Worm (Caenorhabditis elegans): ENCODE results near the gene slc-25A32.

DNA sequence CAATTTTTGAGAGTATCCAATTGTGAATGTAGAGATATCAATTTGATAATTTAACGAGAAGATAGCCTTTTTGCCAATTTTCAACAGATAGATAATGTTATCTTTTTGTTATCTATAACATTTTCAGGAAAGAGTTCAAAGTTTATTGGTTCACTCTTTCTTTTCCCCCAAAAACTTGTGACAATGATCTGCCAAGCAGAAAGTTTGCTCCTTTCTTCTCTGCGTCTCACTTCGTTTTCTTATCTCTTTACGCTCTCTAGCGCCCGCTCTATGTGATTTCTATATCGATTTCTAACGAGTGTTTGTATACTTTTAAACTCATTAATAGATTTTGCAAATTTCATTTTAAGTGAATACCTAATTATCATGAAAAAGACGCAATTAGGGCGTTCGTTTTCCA lies 49.6 kb upstream of the slc-25A32 start:
- TF ChIP-seq unc-62 (GFP tag; optimal IDR thresholded peaks at IDR 0.05) (no peak), R02D3.7 (tag; optimal IDR thresholded peaks at IDR 0.05) (no peak), peb-1 (tag; optimal IDR thresholded peaks at IDR 0.05) (no peak)
